Fruit fly (Drosophila melanogaster) whole organism, prepupa: ENCODE data around the gene Zpr1.

ENCODE experiments used
- CG10631 ChIP-seq: fragments of 200-800 bp; sonication (Bioruptor generic); optimal IDR thresholded peaks from 2 replicates; lab custom pipeline; 2016; ENCODE audit warnings: missing biosample characterization, missing genetic modification characterization
- CG10669 ChIP-seq: fragments of 200-800 bp; sonication (Bioruptor generic); optimal IDR thresholded peaks from 3 replicates; lab custom pipeline; 2018; ENCODE audit warnings: missing biosample characterization, mild to moderate bottlenecking, missing genetic modification characterization, moderate library complexity
- CG11762 ChIP-seq: fragments of 200-800 bp; sonication (Bioruptor generic); optimal IDR thresholded peaks from 3 replicates; lab custom pipeline; 2016; ENCODE audit warnings: missing biosample characterization, missing genetic modification characterization; ENCODE audit not compliant: insufficient read depth
- CG1621 ChIP-seq: fragments of 200-800 bp; sonication (Bioruptor generic); optimal IDR thresholded peaks from 3 replicates; lab custom pipeline; 2018; ENCODE audit warnings: missing biosample characterization, mild to moderate bottlenecking, missing genetic modification characterization
- CG16779 ChIP-seq: fragments of 200-800 bp; sonication (Bioruptor generic); optimal IDR thresholded peaks from 3 replicates; lab custom pipeline; 2017; ENCODE audit warnings: missing biosample characterization, mild to moderate bottlenecking, missing genetic modification characterization
- CG3032 ChIP-seq: fragments of 200-800 bp; optimal IDR thresholded peaks from 2 replicates; lab custom pipeline; 2019; ENCODE audit warnings: missing biosample characterization, mild to moderate bottlenecking, missing genetic modification characterization, moderate library complexity
- CG31627 ChIP-seq: fragments of 200-800 bp; sonication (Bioruptor generic); optimal IDR thresholded peaks from 3 replicates; lab custom pipeline; 2016; ENCODE audit warnings: missing biosample characterization, missing genetic modification characterization
- CG32006 ChIP-seq: fragments of 200-800 bp; sonication (Bioruptor generic); optimal IDR thresholded peaks from 3 replicates; lab custom pipeline; 2017; ENCODE audit warnings: missing biosample characterization, mild to moderate bottlenecking, missing genetic modification characterization
- CG34406 ChIP-seq: fragments of 200-800 bp; sonication (Bioruptor generic); optimal IDR thresholded peaks from 3 replicates; lab custom pipeline; 2016; ENCODE audit warnings: missing biosample characterization, missing genetic modification characterization
- CG3919 ChIP-seq: fragments of 200-800 bp; sonication (Bioruptor generic); optimal IDR thresholded peaks from 3 replicates; lab custom pipeline; 2016; ENCODE audit warnings: missing biosample characterization, missing genetic modification characterization
- CG4318 ChIP-seq: fragments of 200-800 bp; sonication (Bioruptor generic); optimal IDR thresholded peaks from 3 replicates; lab custom pipeline; 2017; ENCODE audit warnings: missing biosample characterization, mild to moderate bottlenecking, missing genetic modification characterization
- CG6276 ChIP-seq: fragments of 200-800 bp; sonication (Bioruptor generic); optimal IDR thresholded peaks from 2 replicates; lab custom pipeline; 2017; ENCODE audit warnings: missing biosample characterization, mild to moderate bottlenecking, missing genetic modification characterization
- CG6808 ChIP-seq: fragments of 200-800 bp; sonication (Bioruptor generic); optimal IDR thresholded peaks from 3 replicates; lab custom pipeline; 2017; ENCODE audit warnings: missing biosample characterization, missing genetic modification characterization, mild to moderate bottlenecking, moderate library complexity, missing genetic modification reagents
- CG6854 ChIP-seq: fragments of 200-800 bp; sonication (Bioruptor generic); optimal IDR thresholded peaks from 2 replicates; lab custom pipeline; 2017; ENCODE audit warnings: missing biosample characterization, mild to moderate bottlenecking, missing genetic modification characterization
- CG7368 ChIP-seq: fragments of 200-800 bp; sonication (Bioruptor generic); optimal IDR thresholded peaks from 3 replicates; lab custom pipeline; 2016; ENCODE audit warnings: missing biosample characterization, missing genetic modification characterization
- CG8119 ChIP-seq: fragments of 200-800 bp; sonication (Bioruptor generic); IDR thresholded peaks from 3 replicates; pipeline ENCODE4 v1.3.6; 2022; ENCODE audit warnings: missing biosample characterization, missing genetic modification characterization
- CG8632 ChIP-seq: fragments of 200-800 bp; sonication (Bioruptor generic); optimal IDR thresholded peaks from 3 replicates; lab custom pipeline; 2016; ENCODE audit warnings: missing biosample characterization, missing genetic modification characterization
- Eip78C ChIP-seq: fragments of 200-800 bp; sonication (Bioruptor generic); peaks from one replicate; lab custom pipeline; 2016; ENCODE audit warnings: missing biosample characterization, missing genetic modification characterization
- Eip93F ChIP-seq: fragments of 200-800 bp; sonication (Bioruptor generic); optimal IDR thresholded peaks from 2 replicates; lab custom pipeline; 2016; ENCODE audit warnings: missing biosample characterization, mild to moderate bottlenecking, missing genetic modification characterization
- Ets21C ChIP-seq: fragments of 200-800 bp; sonication (Bioruptor generic); optimal IDR thresholded peaks from 3 replicates; lab custom pipeline; 2016; ENCODE audit warnings: missing biosample characterization, missing genetic modification characterization
- Ets96B ChIP-seq: fragments of 200-800 bp; optimal IDR thresholded peaks from 2 replicates; lab custom pipeline; 2019; ENCODE audit warnings: missing biosample characterization, mild to moderate bottlenecking, missing genetic modification characterization, moderate library complexity
- Gug ChIP-seq: fragments of 200-800 bp; sonication (Bioruptor generic); IDR thresholded peaks from 2 replicates; pipeline ENCODE4 v1.3.6; 2022; ENCODE audit warnings: missing biosample characterization, missing genetic modification characterization
- Hr38 ChIP-seq: sonication (Bioruptor generic); optimal IDR thresholded peaks from 2 replicates; lab custom pipeline; 2016; ENCODE audit warnings: missing biosample characterization, missing genetic modification characterization
- Lpt ChIP-seq: fragments of 200-800 bp; sonication (Bioruptor generic); optimal IDR thresholded peaks from 3 replicates; lab custom pipeline; 2016; ENCODE audit warnings: missing biosample characterization, missing genetic modification characterization
- OdsH ChIP-seq: fragments of 200-800 bp; sonication (Bioruptor generic); optimal IDR thresholded peaks from 3 replicates; lab custom pipeline; 2016; ENCODE audit warnings: missing biosample characterization, missing genetic modification characterization
- Smox ChIP-seq: fragments of 200-800 bp; sonication (Bioruptor generic); optimal IDR thresholded peaks from 3 replicates; lab custom pipeline; 2016; ENCODE audit warnings: missing biosample characterization, missing genetic modification characterization
- Sox102F ChIP-seq: fragments of 200-800 bp; sonication (Bioruptor generic); optimal IDR thresholded peaks from 2 replicates; lab custom pipeline; 2016; ENCODE audit warnings: missing biosample characterization, mild to moderate bottlenecking, missing genetic modification characterization
- Sox14 ChIP-seq: fragments of 200-800 bp; sonication (Bioruptor generic); optimal IDR thresholded peaks from 3 replicates; lab custom pipeline; 2016; ENCODE audit warnings: missing biosample characterization, missing genetic modification characterization
- achi ChIP-seq: fragments of 200-800 bp; sonication (Bioruptor generic); optimal IDR thresholded peaks from 3 replicates; lab custom pipeline; 2016; ENCODE audit warnings: missing biosample characterization, missing genetic modification characterization
- acj6 ChIP-seq: fragments of 200-800 bp; sonication (Bioruptor generic); optimal IDR thresholded peaks from 3 replicates; lab custom pipeline; 2016; ENCODE audit warnings: missing biosample characterization, missing genetic modification characterization
- cyc ChIP-seq: fragments of 200-800 bp; sonication (Bioruptor generic); optimal IDR thresholded peaks from 3 replicates; lab custom pipeline; 2016; ENCODE audit warnings: missing biosample characterization, missing genetic modification characterization
- dac ChIP-seq: fragments of 200-800 bp; sonication (Bioruptor generic); optimal IDR thresholded peaks from 2 replicates; lab custom pipeline; 2017; ENCODE audit warnings: missing biosample characterization, mild to moderate bottlenecking, missing genetic modification characterization
- dsx ChIP-seq: fragments of 200-800 bp; optimal IDR thresholded peaks from 3 replicates; lab custom pipeline; 2019; ENCODE audit warnings: missing biosample characterization, mild to moderate bottlenecking, missing genetic modification characterization, moderate library complexity; ENCODE audit not compliant: poor library complexity, severe bottlenecking
- eg ChIP-seq: fragments of 200-800 bp; sonication (Bioruptor generic); IDR thresholded peaks from 3 replicates; pipeline ENCODE4 v1.3.6; 2022; ENCODE audit warnings: missing biosample characterization, missing genetic modification characterization
- esn ChIP-seq: fragments of 200-800 bp; sonication (Bioruptor generic); optimal IDR thresholded peaks from 2 replicates; lab custom pipeline; 2016; ENCODE audit warnings: missing biosample characterization, mild to moderate bottlenecking, missing genetic modification characterization, moderate library complexity
- fd59A ChIP-seq: fragments of 200-800 bp; sonication (Bioruptor generic); optimal IDR thresholded peaks from 2 replicates; lab custom pipeline; 2017; ENCODE audit warnings: missing biosample characterization, mild to moderate bottlenecking, missing genetic modification characterization, missing genetic modification reagents
- fd85E ChIP-seq: fragments of 200-800 bp; sonication (Bioruptor generic); optimal IDR thresholded peaks from 3 replicates; lab custom pipeline; 2016; ENCODE audit warnings: missing biosample characterization, missing genetic modification characterization
- fkh ChIP-seq: fragments of 200-800 bp; sonication (Bioruptor generic); optimal IDR thresholded peaks from 3 replicates; lab custom pipeline; 2017; ENCODE audit warnings: missing biosample characterization, mild to moderate bottlenecking, missing genetic modification characterization, moderate library complexity
- salr ChIP-seq, 2 experiments: fragments of 200-800 bp; sonication (Bioruptor generic); optimal IDR thresholded peaks; 3 replicates each; lab custom pipeline; 2016 to 2018; ENCODE audit warnings: missing biosample characterization in 2 of 2, missing genetic modification characterization in 2 of 2, mild to moderate bottlenecking in 1 of 2
- spab ChIP-seq: fragments of 200-800 bp; sonication (Bioruptor generic); optimal IDR thresholded peaks from 2 replicates; lab custom pipeline; 2017; ENCODE audit warnings: missing biosample characterization, mild to moderate bottlenecking, missing genetic modification characterization, missing genetic modification reagents
- ss ChIP-seq, 2 experiments: fragments of 200-800 bp; sonication (Bioruptor generic); optimal IDR thresholded peaks; 2 replicates in 1 of 2; 3 replicates in 1 of 2; lab custom pipeline; 2017 to 2018; ENCODE audit warnings: mild to moderate bottlenecking in 2 of 2, missing biosample characterization in 2 of 2, missing genetic modification characterization in 2 of 2, moderate library complexity in 1 of 2
- svp ChIP-seq: fragments of 200-800 bp; sonication (Bioruptor generic); peaks from one replicate; lab custom pipeline; 2016; ENCODE audit warnings: missing biosample characterization, missing genetic modification characterization
- topi ChIP-seq: fragments of 200-800 bp; sonication (Bioruptor generic); optimal IDR thresholded peaks from 3 replicates; lab custom pipeline; 2016; ENCODE audit warnings: missing biosample characterization, missing genetic modification characterization
- vri ChIP-seq: fragments of 200-800 bp; sonication (Bioruptor generic); optimal IDR thresholded peaks from 3 replicates; lab custom pipeline; 2016; ENCODE audit warnings: missing biosample characterization, mild to moderate bottlenecking, missing genetic modification characterization

Gene Zpr1

dm6 chrX:9158366-9158765 lies 3.5 kb downstream of the Zpr1 start, which contains the start of the genes Ost48 and Dlip1:
Gene Ost48 (minus strand): TSS chrX:9158515.
Gene Dlip1 (plus strand): TSS chrX:9158622.
- TF ChIP-seq CG3919 (GFP tag; lab: Kevin White, UChicago) = no peak

DNA sequence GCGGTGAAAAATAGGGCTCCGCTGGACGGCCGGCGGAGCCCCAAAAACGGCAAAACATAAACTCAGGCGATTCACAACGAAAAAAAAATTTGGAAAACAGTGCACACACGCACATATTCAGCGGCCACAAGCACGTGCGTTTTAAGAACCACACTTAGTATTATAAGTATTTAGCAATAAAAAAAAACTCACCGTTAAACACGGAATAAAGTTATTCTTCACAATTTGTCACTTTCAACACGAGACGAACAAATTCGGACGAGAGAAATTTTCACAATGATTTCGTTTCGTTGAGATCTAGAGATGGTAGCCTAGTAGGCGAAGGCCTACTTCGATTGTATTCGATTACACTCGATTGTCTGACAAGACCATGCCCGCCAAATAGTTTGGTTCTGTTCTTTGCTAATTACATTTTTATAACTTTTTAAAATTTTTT lies 5.5 kb downstream of the Zpr1 start, which contains the start of gene His3.3B:
Gene His3.3B (minus strand): TSS at position 282 of the 436 bp plus-strand sequence.
- TF ChIP-seq CG6854 (GFP tag; lab: Kevin White, UChicago) (peak; percentile 15), CG6276 (GFP tag; lab: Kevin White, UChicago) (no peak), Sox14 (GFP tag; lab: Kevin White, UChicago) (peak; percentile 15), Sox102F (GFP tag; lab: Kevin White, UChicago) (peak; percentile 32), CG34406 (GFP tag; lab: Kevin White, UChicago) (no peak), CG16779 (no peak), fd85E (GFP tag; lab: Kevin White, UChicago) (peak; percentile 3), achi (GFP tag; lab: Kevin White, UChicago) (no peak), Gug (GFP tag; lab: Robert Waterston, UW) (no peak), Eip93F (GFP tag; lab: Kevin White, UChicago) (peak; percentile 2), Eip78C (peak; percentile 64), Ets21C (GFP tag; lab: Kevin White, UChicago) (no peak), esn (GFP tag; lab: Kevin White, UChicago) (peak; percentile 11), Lpt (GFP tag; lab: Kevin White, UChicago) (no peak), Smox (GFP tag; lab: Kevin White, UChicago) (no peak), vri (GFP tag; lab: Kevin White, UChicago) (peak; percentile 33), cyc (GFP tag; lab: Kevin White, UChicago) (no peak), dac (GFP tag; lab: Kevin White, UChicago) (no peak), svp (GFP tag; lab: Kevin White, UChicago) (peak; percentile 60), topi (peak; percentile 31), CG8632 (GFP tag; lab: Kevin White, UChicago) (peak; percentile 2), fd59A (GFP tag; lab: Kevin White, UChicago) (no peak), CG3032 (tag; lab: Kevin White, UChicago) (no peak)

DNA sequence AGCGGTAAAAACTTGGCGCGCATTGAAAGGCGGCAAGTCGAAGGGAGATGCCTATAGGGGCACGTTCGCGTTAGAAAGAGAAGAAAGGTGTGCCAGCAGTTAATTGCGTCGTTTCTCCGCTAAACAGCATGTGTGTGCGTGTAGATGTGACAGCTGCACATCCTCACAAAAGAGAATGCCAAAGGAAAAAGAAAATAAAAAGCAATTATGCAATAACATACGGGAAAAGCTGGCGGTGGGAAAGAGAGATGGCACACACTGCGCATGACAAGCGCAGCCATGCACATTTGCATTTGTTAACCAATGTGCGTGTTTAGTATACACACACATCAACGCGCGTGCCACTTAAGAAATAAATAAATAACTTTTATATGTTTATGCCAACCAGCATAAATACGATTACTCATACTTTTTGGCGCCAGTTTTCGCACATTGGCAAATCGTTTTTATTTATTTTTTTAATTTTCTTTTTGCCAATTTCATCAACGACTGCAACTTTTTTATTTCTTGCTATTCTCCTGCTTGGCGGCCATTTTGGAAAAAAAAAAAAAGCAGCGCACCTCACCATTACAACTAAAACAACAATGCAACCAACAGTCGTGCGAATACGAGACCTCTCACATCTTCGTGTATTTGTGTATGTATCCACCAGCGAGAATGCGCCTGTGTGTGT lies 6.0 kb downstream of the Zpr1 start:
- TF ChIP-seq CG1621 (tag; lab: Kevin White, UChicago) (peak; percentile 4), topi (peak; percentile 22), CG6276 (GFP tag; lab: Kevin White, UChicago) (peak; percentile 48), spab (peak; percentile 41), fkh (GFP tag; lab: Kevin White, UChicago) (peak; percentile 72), CG3032 (tag; lab: Kevin White, UChicago) (peak; percentile 18), OdsH (GFP tag; lab: Kevin White, UChicago) (peak; percentile 7), ss (GFP tag; optimal IDR thresholded peaks at IDR 0.05; lab: Kevin White, UChicago) (peak; percentile 67 to 81), CG10669 (GFP tag; lab: Kevin White, UChicago) (peak; percentile 16), CG31627 (no peak), achi (GFP tag; lab: Kevin White, UChicago) (peak; percentile 13), Hr38 (GFP tag; lab: Kevin White, UChicago) (no peak), Lpt (GFP tag; lab: Kevin White, UChicago) (no peak), CG8119 (GFP tag; lab: Robert Waterston, UW) (peak; percentile 51), eg (GFP tag; lab: Robert Waterston, UW) (peak; percentile 54; the same call in 1 of the 3 replicates), CG6808 (peak; percentile 58), CG11762 (GFP tag; lab: Kevin White, UChicago) (peak; percentile 30), Ets96B (tag; lab: Kevin White, UChicago) (peak; percentile 63), acj6 (GFP tag; lab: Kevin White, UChicago) (no peak), Smox (GFP tag; lab: Kevin White, UChicago) (peak; percentile 18), fd59A (GFP tag; lab: Kevin White, UChicago) (no peak), salr (GFP tag; optimal IDR thresholded peaks at IDR 0.05; lab: Kevin White, UChicago) (peak in 1 of 2 experiments; percentile 58), Eip78C (peak; percentile 44), svp (GFP tag; lab: Kevin White, UChicago) (peak; percentile 60), Sox14 (GFP tag; lab: Kevin White, UChicago) (peak; percentile 19), CG4318 (GFP tag; lab: Kevin White, UChicago) (no peak), CG7368 (no peak), CG10631 (GFP tag; lab: Kevin White, UChicago) (peak; percentile 2), dsx (GFP tag; lab: Kevin White, UChicago) (peak; percentile 43), CG32006 (GFP tag; lab: Kevin White, UChicago) (peak; percentile 28)
